Worm (Caenorhabditis elegans): ENCODE measurements around the gene frpr-18.

The frpr-18 gene

ce11 chrV:6881038-6881437 lies 10.9 kb downstream of the frpr-18 start, which contains the start of gene unc-70:
unc-70 (plus strand) TSS chrV:6881338.
- TF ChIP-seq vab-7 (GFP tag; IDR thresholded peaks at IDR 0.05) (no peak), dve-1 (tag; optimal IDR thresholded peaks at IDR 0.05; ENCODE audit: insufficient read depth) (no peak), lir-3 (tag; optimal IDR thresholded peaks at IDR 0.05) (no peak), zip-11 (GFP tag; IDR thresholded peaks at IDR 0.05) (no peak), ceh-28 (tag; optimal IDR thresholded peaks at IDR 0.05) (no peak), madf-5 (GFP tag; IDR thresholded peaks at IDR 0.05) (no peak), ZK337.2 (GFP tag; IDR thresholded peaks at IDR 0.05) (no peak), egl-27 (tag; optimal IDR thresholded peaks at IDR 0.05) (no peak), pqm-1 (tag; optimal IDR thresholded peaks at IDR 0.05) (no peak), egl-43 (GFP tag; IDR thresholded peaks at IDR 0.05) (no peak)

DNA sequence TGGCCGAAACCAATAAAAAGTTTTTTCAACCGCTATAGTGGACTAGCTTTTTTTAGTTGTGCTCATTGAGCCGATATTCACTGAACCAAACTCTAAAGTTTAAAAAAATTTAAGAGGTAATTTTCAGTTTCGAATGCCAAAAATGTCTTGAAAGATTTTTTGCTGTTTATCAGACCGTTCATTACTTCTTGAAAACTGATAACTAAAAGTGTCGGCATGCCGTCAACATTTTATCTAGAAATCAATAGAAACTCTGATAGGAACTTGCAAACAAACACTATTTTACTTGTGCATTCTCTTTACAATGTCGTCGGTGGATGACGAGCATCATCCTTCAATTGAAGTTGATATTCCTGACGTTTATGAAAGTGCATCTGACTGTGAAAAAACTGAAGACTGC lies 11.6 kb downstream of the frpr-18 start:
- TF ChIP-seq nhr-42 (GFP tag; IDR thresholded peaks at IDR 0.05) (no peak), ceh-20 (GFP tag; IDR thresholded peaks at IDR 0.05) (no peak), jun-1 (tag; optimal IDR thresholded peaks at IDR 0.05) (no peak), egl-43 (GFP tag; IDR thresholded peaks at IDR 0.05) (no peak), nhr-28 (tag; optimal IDR thresholded peaks at IDR 0.05) (peak; percentile 55), ctbp-1 (GFP tag; IDR thresholded peaks at IDR 0.05) (no peak), lin-13 (GFP tag; optimal IDR thresholded peaks at IDR 0.05) (no peak), lin-29 (GFP tag; IDR thresholded peaks at IDR 0.05) (no peak), hlh-11 (tag; optimal IDR thresholded peaks at IDR 0.05) (peak; percentile 30), dmd-6 (GFP tag; IDR thresholded peaks at IDR 0.05) (peak; percentile 31; the same call in 1 of the 2 replicates), aha-1 (tag) (no peak), zip-11 (GFP tag; IDR thresholded peaks at IDR 0.05) (no peak), F49E8.2 (tag; optimal IDR thresholded peaks at IDR 0.05; ENCODE audit: borderline replicate concordance) (no peak), lir-3 (tag; optimal IDR thresholded peaks at IDR 0.05) (no peak), daf-16 (GFP tag; optimal IDR thresholded peaks at IDR 0.05) (no peak), daf-16 (tag; optimal IDR thresholded peaks at IDR 0.05) (peak; percentile 79), ceh-28 (tag; optimal IDR thresholded peaks at IDR 0.05) (no peak), lin-15B (tag; optimal IDR thresholded peaks at IDR 0.05) (no peak), ceh-62 (tag; optimal IDR thresholded peaks at IDR 0.05) (no peak), R02D3.7 (tag; optimal IDR thresholded peaks at IDR 0.05) (no peak), Y75B8A.6 (GFP tag; IDR thresholded peaks at IDR 0.05) (no peak), pqm-1 (tag; optimal IDR thresholded peaks at IDR 0.05) (peak; percentile 72), T26A8.4 (GFP tag; IDR thresholded peaks at IDR 0.05) (no peak), set-16 (GFP tag; IDR thresholded peaks at IDR 0.05) (no peak), nhr-48 (tag; optimal IDR thresholded peaks at IDR 0.05) (no peak), F10B5.3 (tag; optimal IDR thresholded peaks at IDR 0.05) (no peak), rbr-2 (tag; optimal IDR thresholded peaks at IDR 0.05) (no peak), attf-4 (tag; optimal IDR thresholded peaks at IDR 0.05) (no peak), skn-1 (tag; optimal IDR thresholded peaks at IDR 0.05) (no peak), F44E2.7 (GFP tag; IDR thresholded peaks at IDR 0.05) (no peak), dmd-9 (GFP tag; IDR thresholded peaks at IDR 0.05) (no peak), unc-39 (tag; optimal IDR thresholded peaks at IDR 0.05) (no peak), mdl-1 (tag; optimal IDR thresholded peaks at IDR 0.05) (no peak), sdz-12 (GFP tag; optimal IDR thresholded peaks at IDR 0.05) (no peak), nhr-111 (GFP tag; optimal IDR thresholded peaks at IDR 0.05) (no peak), fos-1 (tag; optimal IDR thresholded peaks at IDR 0.05) (no peak), nhr-6 (tag; optimal IDR thresholded peaks at IDR 0.05) (no peak), egl-27 (tag; optimal IDR thresholded peaks at IDR 0.05) (no peak), dve-1 (tag; optimal IDR thresholded peaks at IDR 0.05; ENCODE audit: insufficient read depth) (peak; percentile 14), D1046.2 (GFP tag; IDR thresholded peaks at IDR 0.05) (no peak), vab-7 (GFP tag; IDR thresholded peaks at IDR 0.05) (no peak), cey-2 (tag; optimal IDR thresholded peaks at IDR 0.05; ENCODE audit: borderline replicate concordance, insufficient read depth) (no peak), dpl-1 (GFP tag; optimal IDR thresholded peaks at IDR 0.05) (no peak), Y48G9A.11 (GFP tag; IDR thresholded peaks at IDR 0.05) (no peak), lin-39 (tag; optimal IDR thresholded peaks at IDR 0.05) (no peak), spr-1 (tag; optimal IDR thresholded peaks at IDR 0.05) (no peak), ces-1 (GFP tag; optimal IDR thresholded peaks at IDR 0.05) (no peak), madf-9 (GFP tag; conservative IDR thresholded peaks at IDR 0.05) (no peak)

Measured in whole organism, L4 larva.